Fruit fly (Drosophila melanogaster): ENCODE results near the gene CG33493.
A peak's percentile ranks its signal among the peaks of the same experiment; 100 is the strongest.

CG33493 gene

dm6 chr3L:10736483-10737122 is 43.6 kb upstream of the CG33493 start (continued):
- no peak for TF ChIP-seq fd64A (GFP tag; optimal IDR thresholded peaks at IDR 0.05)
- no peak for TF ChIP-seq GATAe (GFP tag; conservative IDR thresholded peaks at IDR 0.05)
- TF ChIP-seq ci (GFP tag; IDR thresholded peaks at IDR 0.05), result 0 out of 3 replicates have a peak, but pooled peaks have one; percentile 5
- no peak for TF ChIP-seq schlank (tag; optimal IDR thresholded peaks at IDR 0.05)
- TF ChIP-seq ase (GFP tag; IDR thresholded peaks at IDR 0.05), result no peak
- TF ChIP-seq chn (GFP tag; optimal IDR thresholded peaks at IDR 0.05), result no peak
- peak; percentile 59 for TF ChIP-seq grau (tag; optimal IDR thresholded peaks at IDR 0.05)
- TF ChIP-seq Adf1 (GFP tag; IDR thresholded peaks at IDR 0.05), result peak; percentile 97
- TF ChIP-seq Hr39 (optimal IDR thresholded peaks at IDR 0.05), result no peak
- no peak for TF ChIP-seq lov (optimal IDR thresholded peaks at IDR 0.05)
- 0 out of 3 replicates have a peak, but pooled peaks have one; percentile 21 for TF ChIP-seq lov (GFP tag; IDR thresholded peaks at IDR 0.05)
- TF ChIP-seq al (GFP tag; IDR thresholded peaks at IDR 0.05), result no peak
- no peak for TF ChIP-seq emc (GFP tag; optimal IDR thresholded peaks at IDR 0.05)
- TF ChIP-seq sc (optimal IDR thresholded peaks at IDR 0.05), result no peak
- no peak for TF ChIP-seq sc (GFP tag; optimal IDR thresholded peaks at IDR 0.05)
- no peak for TF ChIP-seq CG5245 (GFP tag; optimal IDR thresholded peaks at IDR 0.05)
- peak; percentile 5 for TF ChIP-seq CG17359 (tag; optimal IDR thresholded peaks at IDR 0.05)
- TF ChIP-seq Bgb (GFP tag; IDR thresholded peaks at IDR 0.05; ENCODE audit: partially characterized antibody), result 0 out of 2 replicates have a peak, but pooled peaks have one; percentile 9
- TF ChIP-seq CG32772 (GFP tag; IDR thresholded peaks at IDR 0.05), result peak; percentile 36; the same call in 1 of the 2 replicates
- TF ChIP-seq CG6175 (GFP tag; IDR thresholded peaks at IDR 0.05), result peak; percentile 89; the same call in 2 of the 3 replicates
- TF ChIP-seq Dbx (GFP tag; IDR thresholded peaks at IDR 0.05), result no peak
- TF ChIP-seq CG17328 (GFP tag; IDR thresholded peaks at IDR 0.05), result no peak

- TF ChIP-seq CG18764 (GFP tag; optimal IDR thresholded peaks at IDR 0.05) (peak; percentile 9), sug (tag; optimal IDR thresholded peaks at IDR 0.05) (peak; percentile 38), ATbp (GFP tag; optimal IDR thresholded peaks at IDR 0.05) (peak; percentile 41), CG10209 (GFP tag; optimal IDR thresholded peaks at IDR 0.05) (peak; percentile 61), CG34422 (GFP tag; IDR thresholded peaks at IDR 0.05) (peak; percentile 64; the same call in 1 of the 3 replicates), NFAT (GFP tag; IDR thresholded peaks at IDR 0.05) (peak; percentile 55), CG12155 (GFP tag; optimal IDR thresholded peaks at IDR 0.05) (peak; percentile 48), CG6175 (GFP tag; IDR thresholded peaks at IDR 0.05) (no peak), Six4 (GFP tag; optimal IDR thresholded peaks at IDR 0.05) (no peak), CG9876 (GFP tag; optimal IDR thresholded peaks at IDR 0.05) (no peak), kah (GFP tag; optimal IDR thresholded peaks at IDR 0.05) (no peak), CG8765 (GFP tag; IDR thresholded peaks at IDR 0.05) (no peak), Eip74EF (GFP tag; optimal IDR thresholded peaks at IDR 0.05) (peak in 1 of 2 experiments; percentile 43), NfI (GFP tag; optimal IDR thresholded peaks at IDR 0.05) (peak; percentile 74), Poxn (GFP tag; IDR thresholded peaks at IDR 0.05) (no peak), CG17328 (GFP tag; IDR thresholded peaks at IDR 0.05) (peak; percentile 65), CG10321 (GFP tag; IDR thresholded peaks at IDR 0.05) (no peak), tin (GFP tag; optimal IDR thresholded peaks at IDR 0.05) (no peak), CG3407 (GFP tag; optimal IDR thresholded peaks at IDR 0.05) (no peak), bab2 (GFP tag; optimal IDR thresholded peaks at IDR 0.05) (peak; percentile 83), pzg (GFP tag; optimal IDR thresholded peaks at IDR 0.05) (no peak), bsh (GFP tag; optimal IDR thresholded peaks at IDR 0.05) (peak in 1 of 2 experiments; percentile 68), Side (GFP tag; optimal IDR thresholded peaks at IDR 0.05) (peak; percentile 4), CG15514 (GFP tag; optimal IDR thresholded peaks at IDR 0.05) (peak; percentile 20), ham (GFP tag; IDR thresholded peaks at IDR 0.05) (no peak), Nf-YB (GFP tag; optimal IDR thresholded peaks at IDR 0.05) (peak; percentile 42), sim (GFP tag; IDR thresholded peaks at IDR 0.05) (no peak), hbn (GFP tag; IDR thresholded peaks at IDR 0.05; ENCODE audit: partially characterized antibody) (no peak), CG14710 (tag; optimal IDR thresholded peaks at IDR 0.05) (no peak), Meics (GFP tag; optimal IDR thresholded peaks at IDR 0.05) (peak; percentile 58), crc (GFP tag; optimal IDR thresholded peaks at IDR 0.05) (peak; percentile 64)
Observed at dm6 chr3L:10735095-10735494, 42.1 kb upstream of the CG33493 start.

Measured in whole organism, embryonic.